Fruit fly (Drosophila melanogaster): ENCODE results near the gene CG15916.

CG15916 gene

DNA sequence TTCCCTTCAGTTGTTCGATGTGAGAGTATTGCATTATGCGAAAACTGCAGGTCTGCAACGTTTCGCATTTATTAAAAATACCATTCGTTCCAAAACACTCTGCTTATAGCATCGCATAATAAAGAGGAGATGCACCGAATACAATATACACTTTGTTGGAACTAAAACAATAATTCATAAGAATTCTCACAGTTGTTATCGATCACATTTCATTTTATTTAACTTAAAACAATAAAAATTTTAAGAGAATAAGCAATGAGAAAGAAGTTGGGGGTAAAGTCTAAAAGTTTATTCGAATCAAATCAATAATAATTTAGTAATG lies 43.8 kb downstream of the CG15916 start:
- no peak for TF ChIP-seq CG17801 (GFP tag; optimal IDR thresholded peaks at IDR 0.05; ENCODE audit: partially characterized antibody)

DNA sequence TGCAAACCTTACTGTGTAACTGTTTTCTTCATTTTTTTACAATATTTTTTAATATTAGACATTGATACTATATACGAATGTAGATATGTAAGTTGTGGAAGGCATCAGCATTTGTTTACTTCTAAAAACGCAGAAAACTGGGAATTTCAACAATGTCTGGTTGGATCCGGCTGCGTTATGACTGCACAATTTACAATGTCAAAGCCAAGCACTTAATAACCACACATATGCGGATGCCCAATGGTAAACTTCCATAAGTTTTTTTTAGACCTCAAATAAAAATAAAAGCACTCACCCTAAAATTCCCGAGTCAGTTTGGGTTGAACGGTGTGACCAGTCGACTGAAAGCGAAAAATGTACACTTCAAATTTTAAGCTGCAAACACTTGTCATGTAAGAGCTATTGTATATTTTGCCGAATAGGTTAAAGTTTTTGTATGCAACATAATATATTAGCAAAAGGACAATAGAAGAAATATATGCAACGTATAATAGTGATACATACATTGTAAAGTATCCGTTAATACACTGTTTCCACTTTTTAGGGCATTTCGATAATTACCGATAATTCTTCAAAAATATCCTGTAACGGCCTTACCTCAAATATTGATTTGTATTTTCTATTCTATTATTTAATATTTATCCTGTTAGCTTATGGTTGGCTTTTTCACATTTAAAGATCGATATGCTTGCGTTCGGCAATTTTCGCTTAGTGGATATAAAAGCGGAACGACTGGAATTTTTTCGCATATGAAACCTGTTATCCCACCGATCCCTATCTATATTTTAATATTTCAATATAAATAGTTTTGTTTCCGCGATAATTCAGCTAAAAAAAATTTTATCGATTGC lies 49.9 kb downstream of the CG15916 start, which contains the start of gene Stim:
Stim (minus strand) TSS at position 347 of the 851 bp plus-strand sequence.
- TF ChIP-seq CG17801 (GFP tag; optimal IDR thresholded peaks at IDR 0.05; ENCODE audit: partially characterized antibody) = no peak

DNA sequence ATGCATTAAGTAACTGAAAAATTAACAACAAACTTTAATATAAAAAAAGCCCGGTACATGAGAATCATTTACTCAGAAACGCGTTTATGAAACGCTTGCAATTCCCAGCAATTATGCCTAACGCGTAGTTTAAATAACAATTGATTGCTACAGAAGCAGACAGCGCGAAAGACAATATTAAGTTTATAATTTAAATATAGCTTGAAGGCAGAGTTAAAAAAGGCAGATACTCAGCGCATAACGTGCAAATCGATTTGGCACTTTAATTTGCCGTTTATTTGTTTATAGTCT lies 50.5 kb downstream of the CG15916 start, which contains the start of gene CG8924:
CG8924 (plus strand) TSS at position 122 of the 291 bp plus-strand sequence.
- TF ChIP-seq CG17801 (GFP tag; optimal IDR thresholded peaks at IDR 0.05; ENCODE audit: partially characterized antibody) = no peak
